Worm (Caenorhabditis elegans): Measurements from ENCODE around the gene F31E8.4.
A peak's percentile ranks its signal among the peaks of the same experiment; 100 is the strongest.

The F31E8.4 gene

DNA sequence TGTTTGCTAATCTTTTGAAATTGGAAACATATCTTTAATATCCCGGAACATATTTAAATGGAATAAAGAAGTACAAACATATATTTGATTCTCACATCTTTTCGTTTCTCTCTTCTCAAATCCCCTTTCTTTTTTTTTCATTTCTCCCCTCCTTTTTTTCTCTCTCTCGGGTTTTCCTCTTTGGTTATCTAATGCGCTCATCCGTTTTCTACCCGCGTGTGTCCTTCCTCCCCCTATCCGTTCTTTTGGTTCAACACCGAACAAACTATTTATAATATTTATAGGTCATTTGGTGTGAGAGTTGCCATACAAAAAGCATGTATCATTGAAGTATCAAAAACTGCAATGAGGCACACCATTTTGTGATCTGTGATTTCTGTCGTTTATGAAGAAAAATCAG is 24.0 kb upstream of the F31E8.4 start:
- TF ChIP-seq spr-3 (GFP tag; optimal IDR thresholded peaks at IDR 0.05) = no peak
- peak; percentile 19 for TF ChIP-seq F37D6.2 (tag; optimal IDR thresholded peaks at IDR 0.05)
- no peak for TF ChIP-seq php-3 (GFP tag; IDR thresholded peaks at IDR 0.05)
- no peak for TF ChIP-seq arid-1 (GFP tag; conservative IDR thresholded peaks at IDR 0.05)
- peak; percentile 21 for TF ChIP-seq aha-1 (tag)
- peak; percentile 53 for TF ChIP-seq dmd-6 (GFP tag; IDR thresholded peaks at IDR 0.05)
- TF ChIP-seq lsy-2 (tag; optimal IDR thresholded peaks at IDR 0.05) = peak in 1 of 2 experiments; percentile 67
- TF ChIP-seq Y5F2A.4 (GFP tag; optimal IDR thresholded peaks at IDR 0.05) = no peak
- no peak for TF ChIP-seq lin-13 (GFP tag; optimal IDR thresholded peaks at IDR 0.05)
- TF ChIP-seq nhr-25 (tag; optimal IDR thresholded peaks at IDR 0.05; ENCODE audit: borderline replicate concordance, insufficient read depth) = peak; percentile 54
- TF ChIP-seq spr-1 (tag; optimal IDR thresholded peaks at IDR 0.05) = no peak
- peak; percentile 77 for TF ChIP-seq ctbp-1 (GFP tag; IDR thresholded peaks at IDR 0.05)
- TF ChIP-seq Y105C5A.15 (GFP tag; IDR thresholded peaks at IDR 0.05) = no peak
- peak; percentile 38 for TF ChIP-seq hlh-11 (tag; optimal IDR thresholded peaks at IDR 0.05)
- peak; percentile 71 for TF ChIP-seq mep-1 (tag; optimal IDR thresholded peaks at IDR 0.05)
- TF ChIP-seq nhr-48 (tag; optimal IDR thresholded peaks at IDR 0.05) = peak; percentile 23
- TF ChIP-seq dpl-1 (GFP tag; optimal IDR thresholded peaks at IDR 0.05) = no peak
- no peak for TF ChIP-seq lir-3 (tag; optimal IDR thresholded peaks at IDR 0.05)
- TF ChIP-seq tra-1 (GFP tag; IDR thresholded peaks at IDR 0.05) = 0 out of 2 replicates have a peak, but pooled peaks have one; percentile 49
- no peak for TF ChIP-seq jun-1 (tag; optimal IDR thresholded peaks at IDR 0.05)
- TF ChIP-seq hlh-30 (tag; optimal IDR thresholded peaks at IDR 0.05; ENCODE audit: insufficient read depth) = peak; percentile 5
- TF ChIP-seq unc-39 (tag; optimal IDR thresholded peaks at IDR 0.05) = no peak
- no peak for TF ChIP-seq aly-2 (tag; optimal IDR thresholded peaks at IDR 0.05)
- no peak for TF ChIP-seq daf-12 (tag; optimal IDR thresholded peaks at IDR 0.05)
- TF ChIP-seq nhr-77 (tag; optimal IDR thresholded peaks at IDR 0.05) = no peak
- TF ChIP-seq nhr-28 (tag; optimal IDR thresholded peaks at IDR 0.05) = peak; percentile 51
- TF ChIP-seq ceh-32 (tag; optimal IDR thresholded peaks at IDR 0.05; ENCODE audit: poor library complexity) = no peak
- TF ChIP-seq mdl-1 (tag; optimal IDR thresholded peaks at IDR 0.05) = peak; percentile 25 to 63
- no peak for TF ChIP-seq F44E2.7 (GFP tag; IDR thresholded peaks at IDR 0.05)
- TF ChIP-seq hif-1 (tag; optimal IDR thresholded peaks at IDR 0.05) = peak in 1 of 2 experiments; percentile 14

ce11 chrII:6823233-6823632 is 23.3 kb upstream of the F31E8.4 start:
- peak; percentile 2 for TF ChIP-seq mes-2 (tag; optimal IDR thresholded peaks at IDR 0.05; ENCODE audit: poor library complexity, severe bottlenecking)
- no peak for TF ChIP-seq lin-13 (GFP tag; optimal IDR thresholded peaks at IDR 0.05)
- TF ChIP-seq lin-15B (tag; optimal IDR thresholded peaks at IDR 0.05) = no peak
- no peak for TF ChIP-seq jun-1 (tag; optimal IDR thresholded peaks at IDR 0.05)
- no peak for TF ChIP-seq R02D3.7 (tag; optimal IDR thresholded peaks at IDR 0.05)
- no peak for TF ChIP-seq ztf-11 (tag; optimal IDR thresholded peaks at IDR 0.05)
- TF ChIP-seq dve-1 (tag; optimal IDR thresholded peaks at IDR 0.05; ENCODE audit: insufficient read depth) = no peak
- TF ChIP-seq ZK337.2 (GFP tag; IDR thresholded peaks at IDR 0.05) = no peak
- no peak for TF ChIP-seq nhr-77 (tag; optimal IDR thresholded peaks at IDR 0.05)
- TF ChIP-seq nhr-25 (tag; optimal IDR thresholded peaks at IDR 0.05; ENCODE audit: borderline replicate concordance, insufficient read depth) = no peak
- TF ChIP-seq dmd-6 (GFP tag; IDR thresholded peaks at IDR 0.05) = peak; percentile 56
- TF ChIP-seq cey-2 (tag; optimal IDR thresholded peaks at IDR 0.05; ENCODE audit: borderline replicate concordance, insufficient read depth) = no peak
- peak; percentile 88; the same call in 1 of the 2 replicates for TF ChIP-seq ceh-20 (GFP tag; IDR thresholded peaks at IDR 0.05)
- TF ChIP-seq lin-1 (GFP tag; IDR thresholded peaks at IDR 0.05) = no peak
- no peak for TF ChIP-seq F44E2.7 (GFP tag; IDR thresholded peaks at IDR 0.05)
- no peak for TF ChIP-seq ces-1 (GFP tag; optimal IDR thresholded peaks at IDR 0.05)
- no peak for TF ChIP-seq ceh-28 (tag; optimal IDR thresholded peaks at IDR 0.05)
- no peak for TF ChIP-seq daf-12 (tag; optimal IDR thresholded peaks at IDR 0.05)
- TF ChIP-seq mdl-1 (tag; optimal IDR thresholded peaks at IDR 0.05) = peak in 1 of 2 experiments; percentile 23
- no peak for TF ChIP-seq lin-29 (GFP tag; IDR thresholded peaks at IDR 0.05)
- TF ChIP-seq madf-9 (GFP tag; conservative IDR thresholded peaks at IDR 0.05) = no peak
- no peak for TF ChIP-seq daf-8 (GFP tag; IDR thresholded peaks at IDR 0.05)
- TF ChIP-seq nhr-102 (tag; optimal IDR thresholded peaks at IDR 0.05) = no peak
- TF ChIP-seq hmg-1.1 (GFP tag; IDR thresholded peaks at IDR 0.05) = peak; percentile 32; the same call in 1 of the 2 replicates
- peak in 1 of 2 experiments; percentile 31 for TF ChIP-seq lsy-2 (tag; optimal IDR thresholded peaks at IDR 0.05)
- TF ChIP-seq ctbp-1 (GFP tag; IDR thresholded peaks at IDR 0.05) = no peak
- peak; percentile 10 for TF ChIP-seq rbr-2 (tag; optimal IDR thresholded peaks at IDR 0.05)
- TF ChIP-seq php-3 (GFP tag; IDR thresholded peaks at IDR 0.05) = no peak
- TF ChIP-seq nhr-28 (tag; optimal IDR thresholded peaks at IDR 0.05) = peak; percentile 27
- TF ChIP-seq vab-7 (GFP tag; IDR thresholded peaks at IDR 0.05) = peak; percentile 27; the same call in 1 of the 2 replicates
- no peak for TF ChIP-seq Y105C5A.15 (GFP tag; IDR thresholded peaks at IDR 0.05)

All from whole organism, L4 larva.